Fruit fly (Drosophila melanogaster) S2 (cell line): Measurements from ENCODE around the gene CG3706.

Experiments used
- CG8478 ChIP-seq: fragments of >200 bp; optimal IDR thresholded peaks from 2 replicates; lab custom pipeline; 2018
- CTCF ChIP-seq, 2 experiments: fragments of >200 bp; optimal IDR thresholded peaks; 2 replicates each; lab custom pipeline; 2018

- TF ChIP-seq CG8478 (lab: Kevin White, UChicago): no peak
- no peak for TF ChIP-seq CTCF (optimal IDR thresholded peaks at IDR 0.05; lab: Kevin White, UChicago)
Observed at dm6 chrX:898367-898766, 33.9 kb downstream of the CG3706 start.
